Worm (Caenorhabditis elegans) whole organism, L4 larva: ENCODE measurements around the gene lgc-48.

Experiments
- D1046.2 ChIP-seq: fragments of 200-800 bp; sonication (Bioruptor generic); IDR thresholded peaks from 2 replicates; pipeline ENCODE4 v1.3.6; 2022; ENCODE audit warnings: missing genetic modification characterization, missing compliant biosample characterization
- F37D6.2 ChIP-seq: sonication (generic microtip); optimal IDR thresholded peaks from 2 replicates; lab custom pipeline; 2016; ENCODE audit warnings: mild to moderate bottlenecking, missing genetic modification characterization, missing compliant biosample characterization
- F44E2.7 ChIP-seq: fragments of 200-800 bp; sonication (Bioruptor generic); IDR thresholded peaks from 2 replicates; pipeline ENCODE4 v2.1.2; 2022; ENCODE audit warnings: missing genetic modification characterization, missing compliant biosample characterization
- F49E8.2 ChIP-seq: sonication (generic microtip); optimal IDR thresholded peaks from 2 replicates; lab custom pipeline; 2016; ENCODE audit warnings: missing compliant biosample characterization, mild to moderate bottlenecking, missing genetic modification characterization, borderline replicate concordance
- R02D3.7 ChIP-seq: fragments of 150-350 bp; sonication (generic microtip); optimal IDR thresholded peaks from 3 replicates; lab custom pipeline; 2014; ENCODE audit warnings: missing biosample characterization, missing genetic modification characterization
- T26A8.4 ChIP-seq: fragments of 200-800 bp; sonication (Bioruptor generic); IDR thresholded peaks from 2 replicates; pipeline ENCODE4 v1.3.6; 2022; ENCODE audit warnings: missing genetic modification characterization, missing compliant biosample characterization
- ZK546.5 ChIP-seq, 2 experiments: sonication (generic microtip); optimal IDR thresholded peaks; 2 replicates each; lab custom pipeline; 2017; ENCODE audit warnings: missing biosample characterization in 2 of 2, missing genetic modification characterization in 2 of 2
- aha-1 ChIP-seq: fragments of 150-350 bp; peaks from one replicate; lab custom pipeline; 2014; ENCODE audit warnings: missing biosample characterization, missing genetic modification characterization
- aly-2 ChIP-seq: sonication (generic microtip); optimal IDR thresholded peaks from 2 replicates; lab custom pipeline; 2018; ENCODE audit warnings: missing biosample characterization, missing genetic modification characterization
- arid-1 ChIP-seq: fragments of 200-800 bp; sonication (Bioruptor generic); conservative IDR thresholded peaks from 2 replicates; pipeline ENCODE4 v1.3.6; 2022; ENCODE audit warnings: missing genetic modification reagents, missing genetic modification characterization, missing compliant biosample characterization
- ceh-44 ChIP-seq: fragments of 200-800 bp; sonication (Bioruptor generic); IDR thresholded peaks from 2 replicates; pipeline ENCODE4 v1.3.6; 2022; ENCODE audit warnings: missing genetic modification reagents, missing genetic modification characterization, missing compliant biosample characterization
- ceh-82 ChIP-seq: sonication (generic microtip); optimal IDR thresholded peaks from 2 replicates; lab custom pipeline; 2017; ENCODE audit warnings: missing biosample characterization, missing genetic modification characterization
- cey-2 ChIP-seq: sonication (generic microtip); optimal IDR thresholded peaks from 3 replicates; lab custom pipeline; 2017; ENCODE audit warnings: missing genetic modification characterization, mild to moderate bottlenecking, missing compliant biosample characterization, antibody characterized with exemption, borderline replicate concordance; ENCODE audit not compliant: insufficient read depth
- daf-12 ChIP-seq: fragments of 150-350 bp; optimal IDR thresholded peaks from 2 replicates; lab custom pipeline; 2014; ENCODE audit warnings: missing biosample characterization, missing genetic modification reagents, missing genetic modification characterization
- daf-16 ChIP-seq, 3 experiments: sonication (generic microtip); optimal IDR thresholded peaks; 2 replicates each; lab custom pipeline; 2016 to 2017; ENCODE audit warnings: missing genetic modification characterization in 3 of 3, missing genetic modification reagents in 3 of 3, mild to moderate bottlenecking in 2 of 3, missing compliant biosample characterization in 2 of 3, missing biosample characterization in 1 of 3, moderate library complexity in 1 of 3
- dmd-6 ChIP-seq: fragments of 200-800 bp; sonication (Bioruptor generic); IDR thresholded peaks from 2 replicates; pipeline ENCODE4 v1.3.6; 2022; ENCODE audit warnings: missing genetic modification reagents, missing genetic modification characterization, missing compliant biosample characterization
- dmd-8 ChIP-seq: fragments of 200-800 bp; sonication (Bioruptor generic); IDR thresholded peaks from 2 replicates; pipeline ENCODE4 v1.3.6; 2022; ENCODE audit warnings: missing genetic modification characterization, missing compliant biosample characterization
- egl-43 ChIP-seq: fragments of 200-800 bp; sonication (Bioruptor generic); IDR thresholded peaks from 2 replicates; pipeline ENCODE4 v1.3.6; 2022; ENCODE audit warnings: missing genetic modification reagents, missing genetic modification characterization, missing compliant biosample characterization
- fkh-10 ChIP-seq: fragments of 150-350 bp; optimal IDR thresholded peaks from 2 replicates; lab custom pipeline; 2014; ENCODE audit warnings: missing biosample characterization, missing genetic modification reagents, missing genetic modification characterization
- fos-1 ChIP-seq: fragments of 150-350 bp; optimal IDR thresholded peaks from 2 replicates; lab custom pipeline; 2014; ENCODE audit warnings: missing biosample characterization, missing genetic modification characterization
- gei-8 ChIP-seq: fragments of 200-800 bp; sonication (Bioruptor generic); optimal IDR thresholded peaks from 2 replicates; lab custom pipeline; 2018; ENCODE audit warnings: mild to moderate bottlenecking, missing genetic modification characterization, missing compliant biosample characterization
- hif-1 ChIP-seq, 2 experiments: sonication (generic microtip); optimal IDR thresholded peaks; 2 replicates each; lab custom pipeline; 2016 to 2017; ENCODE audit warnings: missing compliant biosample characterization in 2 of 2, missing genetic modification characterization in 2 of 2, missing genetic modification reagents in 2 of 2, missing genotype in 2 of 2, mild to moderate bottlenecking in 1 of 2
- hlh-11 ChIP-seq: fragments of 200-800 bp; sonication (Bioruptor generic); optimal IDR thresholded peaks from 2 replicates; lab custom pipeline; 2018; ENCODE audit warnings: mild to moderate bottlenecking, missing genetic modification characterization, missing compliant biosample characterization
- jun-1 ChIP-seq: fragments of 150-350 bp; optimal IDR thresholded peaks from 2 replicates; lab custom pipeline; 2014; ENCODE audit warnings: missing biosample characterization, missing genetic modification reagents, missing genetic modification characterization
- lin-1 ChIP-seq: fragments of 200-800 bp; sonication (Bioruptor generic); IDR thresholded peaks from 2 replicates; pipeline ENCODE4 v1.3.6; 2022; ENCODE audit warnings: missing genetic modification reagents, missing genetic modification characterization, missing compliant biosample characterization
- lin-15B ChIP-seq: fragments of 150-350 bp; sonication (generic microtip); optimal IDR thresholded peaks from 3 replicates; lab custom pipeline; 2014; ENCODE audit warnings: missing biosample characterization, missing genetic modification characterization
- lin-29 ChIP-seq: fragments of 200-800 bp; sonication (Bioruptor generic); IDR thresholded peaks from 2 replicates; pipeline ENCODE4 v1.3.6; 2022; ENCODE audit warnings: missing genetic modification reagents, missing genetic modification characterization, missing compliant biosample characterization
- lin-39 ChIP-seq: fragments of 150-350 bp; optimal IDR thresholded peaks from 2 replicates; lab custom pipeline; 2014; ENCODE audit warnings: missing biosample characterization, missing genetic modification reagents, missing genetic modification characterization
- lsy-2 ChIP-seq, 2 experiments: fragments of 150-350 bp in 1 of 2; sonication (generic microtip) in 1 of 2; optimal IDR thresholded peaks; 2 replicates each; lab custom pipeline; 2014 to 2017; ENCODE audit warnings: missing biosample characterization in 2 of 2, missing genetic modification characterization in 2 of 2
- madf-5 ChIP-seq, 2 experiments: fragments of 200-800 bp; sonication (Bioruptor generic); IDR thresholded peaks; 2 replicates each; pipeline ENCODE4 v1.3.6; 2022; ENCODE audit warnings: missing compliant biosample characterization in 2 of 2, missing genetic modification characterization in 2 of 2
- madf-9 ChIP-seq: fragments of 200-800 bp; sonication (Bioruptor generic); conservative IDR thresholded peaks from 2 replicates; pipeline ENCODE4 v1.3.6; 2022; ENCODE audit warnings: missing genetic modification reagents, missing genetic modification characterization, missing compliant biosample characterization
- mep-1 ChIP-seq: fragments of 150-350 bp; sonication (generic microtip); optimal IDR thresholded peaks from 3 replicates; lab custom pipeline; 2014; ENCODE audit warnings: missing biosample characterization, missing genetic modification characterization
- mxl-2 ChIP-seq: fragments of 200-800 bp; sonication (Bioruptor generic); conservative IDR thresholded peaks from 2 replicates; pipeline ENCODE4 v1.3.6; 2022; ENCODE audit warnings: missing genetic modification reagents, missing genetic modification characterization, missing compliant biosample characterization
- nhr-28 ChIP-seq: fragments of 150-350 bp; optimal IDR thresholded peaks from 2 replicates; lab custom pipeline; 2014; ENCODE audit warnings: missing biosample characterization, missing genetic modification characterization
- nhr-41 ChIP-seq: fragments of 200-800 bp; sonication (Bioruptor generic); IDR thresholded peaks from 2 replicates; pipeline ENCODE4 v1.3.6; 2022; ENCODE audit warnings: missing genetic modification reagents, missing genetic modification characterization, missing compliant biosample characterization
- nhr-48 ChIP-seq: sonication (generic microtip); optimal IDR thresholded peaks from 2 replicates; lab custom pipeline; 2016; ENCODE audit warnings: mild to moderate bottlenecking, missing genetic modification characterization, missing compliant biosample characterization
- nhr-6 ChIP-seq: fragments of 150-350 bp; optimal IDR thresholded peaks from 2 replicates; lab custom pipeline; 2014; ENCODE audit warnings: missing biosample characterization, missing genetic modification characterization
- nhr-76 ChIP-seq: fragments of 150-350 bp; optimal IDR thresholded peaks from 2 replicates; lab custom pipeline; 2014; ENCODE audit warnings: missing biosample characterization, missing genetic modification characterization
- pha-4 ChIP-seq, 2 experiments: fragments of 150-350 bp in 1 of 2; fragments of 200-800 bp in 1 of 2; sonication (Bioruptor generic) in 1 of 2; IDR thresholded peaks in 1 of 2; optimal IDR thresholded peaks in 1 of 2; 2 replicates each; pipeline versions ENCODE4 v1.3.6 to Lab custom; 2014 to 2022; ENCODE audit warnings: missing genetic modification characterization in 2 of 2, missing genetic modification reagents in 2 of 2, missing biosample characterization in 1 of 2, missing compliant biosample characterization in 1 of 2
- rbr-2 ChIP-seq: sonication (generic microtip); optimal IDR thresholded peaks from 2 replicates; lab custom pipeline; 2016; ENCODE audit warnings: missing genotype, missing genetic modification characterization, missing compliant biosample characterization
- set-16 ChIP-seq: fragments of 200-800 bp; sonication (Bioruptor generic); IDR thresholded peaks from 2 replicates; pipeline ENCODE4 v1.3.6; 2022; ENCODE audit warnings: missing genetic modification reagents, missing genetic modification characterization, missing compliant biosample characterization
- spr-1 ChIP-seq: sonication (generic microtip); optimal IDR thresholded peaks from 2 replicates; lab custom pipeline; 2016; ENCODE audit warnings: mild to moderate bottlenecking, missing genetic modification characterization, missing compliant biosample characterization
- spr-3 ChIP-seq: fragments of 200-800 bp; sonication (Bioruptor generic); optimal IDR thresholded peaks from 2 replicates; lab custom pipeline; 2018; ENCODE audit warnings: mild to moderate bottlenecking, missing genetic modification characterization, missing compliant biosample characterization
- tag-97 ChIP-seq: fragments of 200-800 bp; sonication (Bioruptor generic); IDR thresholded peaks from 2 replicates; pipeline ENCODE4 v1.3.6; 2022; ENCODE audit warnings: missing genetic modification characterization, missing compliant biosample characterization
- tra-1 ChIP-seq: fragments of 200-800 bp; sonication (Bioruptor generic); IDR thresholded peaks from 2 replicates; pipeline ENCODE4 v1.3.6; 2022; ENCODE audit warnings: missing genetic modification reagents, missing genetic modification characterization, missing compliant biosample characterization
- unc-130 ChIP-seq: sonication (generic microtip); optimal IDR thresholded peaks from 2 replicates; lab custom pipeline; 2016; ENCODE audit warnings: missing genetic modification reagents, missing genetic modification characterization, missing compliant biosample characterization
- unc-62 ChIP-seq, 3 experiments: fragments of 150-350 bp in 1 of 3; sonication (generic microtip); optimal IDR thresholded peaks in 2 of 3; peaks in 1 of 3; 1 replicate in 1 of 3; 2 replicates in 2 of 3; lab custom pipeline; 2014 to 2017; ENCODE audit warnings: missing biosample characterization in 3 of 3, missing genetic modification characterization in 3 of 3, missing genetic modification reagents in 3 of 3, missing genotype in 1 of 3
- zag-1 ChIP-seq: fragments of 150-350 bp; optimal IDR thresholded peaks from 2 replicates; lab custom pipeline; 2014; ENCODE audit warnings: missing biosample characterization, missing genetic modification characterization
- zfp-2 ChIP-seq: sonication (generic microtip); optimal IDR thresholded peaks from 2 replicates; lab custom pipeline; 2016; ENCODE audit warnings: mild to moderate bottlenecking, missing genetic modification characterization, missing compliant biosample characterization
- zfp-3 ChIP-seq: fragments of 200-800 bp; sonication (Bioruptor generic); conservative IDR thresholded peaks from 2 replicates; pipeline ENCODE4 v1.3.6; 2022; ENCODE audit warnings: missing genetic modification reagents, missing genetic modification characterization, missing compliant biosample characterization

The lgc-48 gene

DNA sequence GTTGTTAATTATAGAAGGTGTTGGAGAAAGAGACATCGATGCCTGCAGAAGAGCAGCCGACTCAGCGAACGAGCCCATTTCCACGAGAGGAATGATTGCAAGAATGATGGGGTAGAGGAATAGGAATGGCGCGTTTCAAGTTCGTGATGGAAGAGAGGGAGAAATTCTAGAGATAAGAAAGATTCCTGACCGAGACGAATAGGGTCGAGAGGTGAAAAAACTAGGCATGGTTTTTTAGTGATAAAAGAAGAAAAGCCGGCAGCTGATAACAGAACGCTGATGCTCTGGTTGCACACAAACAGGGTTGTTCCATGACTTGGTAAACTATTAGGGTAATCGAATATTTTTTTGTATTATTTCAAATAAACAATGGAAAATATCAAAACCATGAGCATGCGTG is 32.8 kb downstream of the lgc-48 start (continued):
- TF ChIP-seq daf-16 (GFP tag; optimal IDR thresholded peaks at IDR 0.05; lab: Kevin White, UChicago): no peak
- peak; percentile 91 for TF ChIP-seq daf-16 (tag; optimal IDR thresholded peaks at IDR 0.05; lab: Kevin White, UChicago)
- no peak for TF ChIP-seq gei-8 (GFP tag; lab: Kevin White, UChicago)
- no peak for TF ChIP-seq lsy-2 (tag; optimal IDR thresholded peaks at IDR 0.05; lab: Kevin White, UChicago)
- no peak for TF ChIP-seq daf-12 (tag; lab: Kevin White, UChicago)
- TF ChIP-seq tag-97 (GFP tag; lab: Robert Waterston, UW): no peak
- no peak for TF ChIP-seq unc-62 (GFP tag; optimal IDR thresholded peaks at IDR 0.05 in 1 of 2; lab: Kevin White, UChicago)
- no peak for TF ChIP-seq unc-62 (tag; optimal IDR thresholded peaks at IDR 0.05; lab: Kevin White, UChicago)
- TF ChIP-seq ceh-44: no peak
- TF ChIP-seq spr-3 (GFP tag; lab: Kevin White, UChicago): no peak
- no peak for TF ChIP-seq D1046.2 (GFP tag; lab: Robert Waterston, UW)
- peak; percentile 42; the same call in 1 of the 2 replicates for TF ChIP-seq nhr-41 (GFP tag; lab: Robert Waterston, UW)
- TF ChIP-seq lin-1 (GFP tag; lab: Robert Waterston, UW): peak; percentile 65; the same call in 1 of the 2 replicates
- TF ChIP-seq hif-1 (tag; optimal IDR thresholded peaks at IDR 0.05; lab: Kevin White, UChicago): no peak
- TF ChIP-seq mep-1 (tag; lab: Kevin White, UChicago): no peak
- TF ChIP-seq lin-39 (tag; lab: Kevin White, UChicago): no peak
- no peak for TF ChIP-seq unc-130 (GFP tag; lab: Kevin White, UChicago)
- no peak; the same call in 1 of the 2 replicates for TF ChIP-seq set-16 (GFP tag; lab: Robert Waterston, UW)
- TF ChIP-seq nhr-48: peak; percentile 7
- TF ChIP-seq dmd-8: no peak
- TF ChIP-seq egl-43 (GFP tag; lab: Robert Waterston, UW): no peak
- TF ChIP-seq arid-1 (GFP tag; lab: Robert Waterston, UW): no peak
- peak; percentile 24; the same call in 1 of the 2 replicates for TF ChIP-seq pha-4 (GFP tag; IDR thresholded peaks at IDR 0.05; lab: Robert Waterston, UW)
- no peak for TF ChIP-seq pha-4 (tag; optimal IDR thresholded peaks at IDR 0.05; lab: Kevin White, UChicago)
- no peak for TF ChIP-seq fkh-10 (GFP tag; lab: Kevin White, UChicago)
- TF ChIP-seq jun-1 (tag; lab: Kevin White, UChicago): no peak
- no peak for TF ChIP-seq F49E8.2 (tag; lab: Kevin White, UChicago)
- no peak for TF ChIP-seq R02D3.7 (tag; lab: Kevin White, UChicago)
- TF ChIP-seq mxl-2 (GFP tag; lab: Robert Waterston, UW): no peak
- peak; percentile 78 for TF ChIP-seq dmd-6
- peak; percentile 69 for TF ChIP-seq hlh-11 (tag; lab: Kevin White, UChicago)
- no peak for TF ChIP-seq zag-1 (tag; lab: Kevin White, UChicago)
- TF ChIP-seq zfp-3 (GFP tag; lab: Robert Waterston, UW): no peak
- TF ChIP-seq T26A8.4 (GFP tag; lab: Robert Waterston, UW): no peak
- no peak for TF ChIP-seq madf-5 (GFP tag; IDR thresholded peaks at IDR 0.05; lab: Robert Waterston, UW)
- TF ChIP-seq fos-1: no peak
- TF ChIP-seq aha-1 (tag; lab: Kevin White, UChicago): peak; percentile 44
- no peak for TF ChIP-seq cey-2 (tag; lab: Kevin White, UChicago)
- no peak for TF ChIP-seq rbr-2 (tag; lab: Kevin White, UChicago)
- TF ChIP-seq nhr-76 (tag; lab: Kevin White, UChicago): no peak
- TF ChIP-seq spr-1 (tag; lab: Kevin White, UChicago): no peak
- no peak for TF ChIP-seq ZK546.5 (tag; optimal IDR thresholded peaks at IDR 0.05; lab: Kevin White, UChicago)
- no peak for TF ChIP-seq ceh-82 (tag; lab: Kevin White, UChicago)
- TF ChIP-seq madf-9 (GFP tag; lab: Robert Waterston, UW): no peak
- TF ChIP-seq nhr-28: peak; percentile 82
- no peak for TF ChIP-seq F37D6.2 (tag; lab: Kevin White, UChicago)
- TF ChIP-seq F44E2.7 (GFP tag; lab: Robert Waterston, UW): no peak
- no peak for TF ChIP-seq zfp-2 (tag; lab: Kevin White, UChicago)
- no peak for TF ChIP-seq tra-1 (GFP tag; lab: Robert Waterston, UW)
- TF ChIP-seq lin-15B (tag; lab: Kevin White, UChicago): no peak
- peak; percentile 58 for TF ChIP-seq nhr-6
- TF ChIP-seq lin-29 (GFP tag; lab: Robert Waterston, UW): no peak
- TF ChIP-seq aly-2 (tag; lab: Kevin White, UChicago): no peak
